Worm (Caenorhabditis elegans): ENCODE results near the gene lin-37.
A peak's percentile ranks its signal among the peaks of the same experiment; 100 is the strongest.

lin-37 gene

ce11 chrIII:7068520-7069113 lies 3.7 kb downstream of the lin-37 start, which contains the start of the genes ubc-18 and R01H2.8 (continued):
- TF ChIP-seq mep-1 (tag; optimal IDR thresholded peaks at IDR 0.05) = peak; percentile 62
- peak in 1 of 6 experiments; percentile 33 for TF ChIP-seq elt-3 (tag; optimal IDR thresholded peaks at IDR 0.05)
- peak; percentile 93 to 97 for TF ChIP-seq lin-35 (GFP tag; optimal IDR thresholded peaks at IDR 0.05)
- peak; percentile 68 for TF ChIP-seq snu-23 (GFP tag; optimal IDR thresholded peaks at IDR 0.05)
- peak; percentile 75 for TF ChIP-seq skn-1 (tag; optimal IDR thresholded peaks at IDR 0.05)
- peak; percentile 88 for TF ChIP-seq F16B12.6 (tag; optimal IDR thresholded peaks at IDR 0.05)
- peak; percentile 57 for TF ChIP-seq nhr-85 (tag)
- peak; percentile 32 for TF ChIP-seq swsn-7 (tag; optimal IDR thresholded peaks at IDR 0.05)
- peak in 1 of 3 experiments; percentile 51 for TF ChIP-seq ceh-82 (tag; optimal IDR thresholded peaks at IDR 0.05)
- TF ChIP-seq grh-1 (GFP tag; IDR thresholded peaks at IDR 0.05) = no peak
- peak; percentile 2 for TF ChIP-seq aly-2 (tag; optimal IDR thresholded peaks at IDR 0.05)
- peak; percentile 11 for TF ChIP-seq lir-3 (tag; optimal IDR thresholded peaks at IDR 0.05; ENCODE audit: poor library complexity)
- TF ChIP-seq unc-130 (tag; optimal IDR thresholded peaks at IDR 0.05) = peak; percentile 45
- TF ChIP-seq ceh-88 (GFP tag; IDR thresholded peaks at IDR 0.05) = no peak
- TF ChIP-seq nhr-19 (GFP tag; conservative IDR thresholded peaks at IDR 0.05) = peak; percentile 27; the same call in 1 of the 2 replicates
- TF ChIP-seq nhr-90 (tag; optimal IDR thresholded peaks at IDR 0.05; ENCODE audit: poor library complexity) = no peak
- peak in 1 of 2 experiments; percentile 38 for TF ChIP-seq mdl-1 (tag; optimal IDR thresholded peaks at IDR 0.05)

ce11 chrIII:7067385-7067896 lies 4.9 kb downstream of the lin-37 start, which contains the start of gene ger-1:
Gene ger-1 (minus strand): TSS chrIII:7067477.
- TF ChIP-seq efl-3 (GFP tag; optimal IDR thresholded peaks at IDR 0.05) (no peak), mdl-1 (tag; optimal IDR thresholded peaks at IDR 0.05) (no peak), efl-1 (optimal IDR thresholded peaks at IDR 0.05) (no peak), efl-1 (GFP tag; optimal IDR thresholded peaks at IDR 0.05 in 1 of 2) (peak in 1 of 2 experiments; percentile 93), lin-35 (GFP tag; optimal IDR thresholded peaks at IDR 0.05) (peak in 1 of 2 experiments; percentile 13), dpl-1 (GFP tag; optimal IDR thresholded peaks at IDR 0.05) (peak in 1 of 3 experiments; percentile 3)

- TF ChIP-seq egl-27 (tag; optimal IDR thresholded peaks at IDR 0.05) (no peak), C16A3.4 (tag; optimal IDR thresholded peaks at IDR 0.05) (no peak), zag-1 (tag; optimal IDR thresholded peaks at IDR 0.05) (no peak), nhr-11 (tag; optimal IDR thresholded peaks at IDR 0.05) (no peak), F16B12.6 (tag; optimal IDR thresholded peaks at IDR 0.05) (no peak), hpl-2 (GFP tag; optimal IDR thresholded peaks at IDR 0.05) (no peak), nhr-84 (tag; optimal IDR thresholded peaks at IDR 0.05) (no peak), dsc-1 (tag; optimal IDR thresholded peaks at IDR 0.05) (no peak), nhr-47 (tag; optimal IDR thresholded peaks at IDR 0.05) (no peak), ztf-11 (tag; optimal IDR thresholded peaks at IDR 0.05) (no peak)
Measured at ce11 chrIII:7064185-7064584, 8.2 kb downstream of the lin-37 start, which contains the start of gene R01H2.4. Gene R01H2.4 (minus strand): TSS chrIII:7064285.

- no peak for TF ChIP-seq nhr-28 (tag; optimal IDR thresholded peaks at IDR 0.05)
Measured at ce11 chrIII:7063061-7063460, 9.3 kb downstream of the lin-37 start.

ce11 chrIII:7062580-7062979 lies 9.8 kb downstream of the lin-37 start, which contains the start of gene R01H2.1:
Gene R01H2.1 (plus strand): TSS chrIII:7062880.
- TF ChIP-seq nhr-85 (tag) (no peak), nhr-77 (tag; optimal IDR thresholded peaks at IDR 0.05) (no peak)
